Worm (Caenorhabditis elegans): ENCODE measurements around the gene spch-1.

The spch-1 gene

DNA sequence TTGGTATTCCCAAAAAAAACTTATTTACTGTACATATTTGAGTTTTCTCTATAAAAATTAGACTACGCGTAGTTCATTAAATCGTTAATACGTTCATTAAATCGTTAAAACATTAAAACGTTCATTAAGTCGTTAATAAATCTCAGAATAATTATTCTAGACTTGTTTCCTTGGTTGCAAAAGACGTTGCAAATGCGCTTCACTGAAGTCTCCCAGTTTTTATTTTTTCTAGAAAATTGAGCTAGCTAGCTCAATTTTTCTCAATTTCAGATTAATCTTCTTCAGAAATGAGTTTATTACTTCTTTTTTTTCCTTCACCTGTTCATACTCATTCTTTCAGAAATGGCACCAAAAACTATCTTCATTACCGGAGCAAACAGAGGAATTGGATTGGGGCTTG is 33.6 kb upstream of the spch-1 start:
- no peak for TF ChIP-seq ceh-13 (GFP tag; optimal IDR thresholded peaks at IDR 0.05)
- TF ChIP-seq flt-1 (GFP tag; IDR thresholded peaks at IDR 0.05): no peak

DNA sequence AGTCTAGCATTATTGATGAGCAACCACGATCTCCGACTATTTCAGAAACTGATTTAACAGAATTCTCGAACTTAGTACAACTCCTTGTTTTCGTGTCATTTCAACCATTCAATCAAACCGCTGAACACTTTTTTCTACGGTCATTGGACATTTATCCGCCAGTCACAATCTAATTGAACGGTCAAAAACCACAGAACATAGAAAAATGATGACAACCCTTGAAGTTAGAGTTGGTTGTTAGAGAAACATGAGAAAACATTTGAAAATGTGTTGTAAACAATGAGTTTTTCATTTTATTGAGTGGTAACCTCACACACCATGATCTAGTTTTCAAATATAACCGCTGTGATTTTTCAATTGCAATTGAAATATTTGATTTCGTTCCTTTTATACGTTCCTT is 33.1 kb upstream of the spch-1 start:
- TF ChIP-seq scrt-1 (GFP tag; IDR thresholded peaks at IDR 0.05) (no peak), B0310.2 (tag; optimal IDR thresholded peaks at IDR 0.05) (no peak), sea-1 (GFP tag; conservative IDR thresholded peaks at IDR 0.05) (no peak), ets-7 (tag; optimal IDR thresholded peaks at IDR 0.05) (no peak), aly-1 (tag; optimal IDR thresholded peaks at IDR 0.05) (no peak), tbx-37 (GFP tag; conservative IDR thresholded peaks at IDR 0.05) (no peak), F13C5.2 (tag; optimal IDR thresholded peaks at IDR 0.05) (no peak), flt-1 (GFP tag; IDR thresholded peaks at IDR 0.05) (no peak)

DNA sequence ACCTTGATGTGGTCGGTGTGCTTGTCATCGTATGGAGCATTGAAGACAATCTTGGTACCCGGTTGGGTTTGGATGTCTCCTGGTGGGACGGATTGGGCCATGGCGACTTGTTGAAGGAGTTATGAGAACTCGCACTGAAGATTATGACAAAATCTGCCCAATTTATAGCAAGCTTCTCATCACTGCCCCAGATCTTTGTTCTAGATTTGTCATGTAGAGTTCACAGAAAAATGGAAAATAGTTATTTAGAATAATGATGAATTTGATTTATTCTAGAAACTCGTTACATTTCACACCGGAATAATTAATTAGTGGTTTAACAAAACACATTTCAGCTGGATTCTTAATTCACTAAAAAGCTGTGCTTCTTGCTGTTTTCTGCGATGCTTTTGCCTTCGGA is 32.3 kb upstream of the spch-1 start, which contains the start of gene msp-38:
Gene msp-38 (minus strand): TSS at position 101 of the 400 bp plus-strand sequence.
- TF ChIP-seq F13C5.2 (tag; optimal IDR thresholded peaks at IDR 0.05) (no peak), ceh-36 (tag; optimal IDR thresholded peaks at IDR 0.05) (no peak), tbx-11 (GFP tag; IDR thresholded peaks at IDR 0.05) (no peak), hmg-4 (GFP tag; optimal IDR thresholded peaks at IDR 0.05) (no peak), hnd-1 (tag; optimal IDR thresholded peaks at IDR 0.05) (no peak)

DNA sequence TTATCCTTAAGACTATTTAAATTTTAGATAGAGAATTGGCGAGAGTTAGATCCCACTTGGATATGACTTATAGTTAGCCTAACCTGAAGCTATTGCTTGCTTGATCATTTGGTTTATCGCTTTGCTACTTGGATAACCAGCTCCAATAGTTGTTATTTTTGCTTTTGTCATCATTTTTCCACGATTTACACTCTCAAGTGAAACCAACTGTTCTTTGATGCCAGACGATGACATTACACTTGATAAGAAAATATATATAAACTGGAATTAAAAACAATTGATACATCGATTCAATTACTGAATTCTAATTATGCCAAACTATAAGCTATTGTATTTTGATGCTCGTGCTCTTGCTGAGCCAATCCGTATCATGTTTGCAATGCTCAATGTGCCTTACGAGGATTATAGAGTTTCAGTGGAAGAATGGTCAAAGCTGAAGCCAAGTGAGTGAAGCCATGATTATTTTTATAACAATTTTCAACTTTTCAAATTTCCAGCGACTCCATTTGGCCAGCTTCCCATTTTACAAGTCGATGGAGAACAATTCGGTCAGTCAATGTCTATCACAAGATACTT is 30.7 kb upstream of the spch-1 start, which contains the start of the genes gst-2, gst-4 and dhs-12:
Gene gst-2 (minus strand): TSS at position 132 of the 576 bp plus-strand sequence.
Gene gst-4 (plus strand): TSS at position 296 of the 576 bp plus-strand sequence.
Gene dhs-12 (plus strand): TSS at position 526 of the 576 bp plus-strand sequence.
- TF ChIP-seq hmg-4 (GFP tag; optimal IDR thresholded peaks at IDR 0.05): no peak
- no peak for TF ChIP-seq ets-7 (tag; optimal IDR thresholded peaks at IDR 0.05)
- TF ChIP-seq scrt-1 (GFP tag; IDR thresholded peaks at IDR 0.05): no peak
- TF ChIP-seq pes-1 (GFP tag; IDR thresholded peaks at IDR 0.05): no peak
- no peak for TF ChIP-seq hmbx-1 (tag; optimal IDR thresholded peaks at IDR 0.05)
- no peak for TF ChIP-seq hnd-1 (tag; optimal IDR thresholded peaks at IDR 0.05)
- no peak for TF ChIP-seq aly-1 (tag; optimal IDR thresholded peaks at IDR 0.05)
- no peak for TF ChIP-seq B0310.2 (tag; optimal IDR thresholded peaks at IDR 0.05)
- no peak for TF ChIP-seq tbx-11 (GFP tag; IDR thresholded peaks at IDR 0.05)
- no peak for TF ChIP-seq ama-1 (optimal IDR thresholded peaks at IDR 0.05)
- TF ChIP-seq ceh-13 (GFP tag; optimal IDR thresholded peaks at IDR 0.05): no peak
- no peak for TF ChIP-seq tbx-37 (GFP tag; conservative IDR thresholded peaks at IDR 0.05)
- TF ChIP-seq ceh-36 (tag; optimal IDR thresholded peaks at IDR 0.05): no peak

DNA sequence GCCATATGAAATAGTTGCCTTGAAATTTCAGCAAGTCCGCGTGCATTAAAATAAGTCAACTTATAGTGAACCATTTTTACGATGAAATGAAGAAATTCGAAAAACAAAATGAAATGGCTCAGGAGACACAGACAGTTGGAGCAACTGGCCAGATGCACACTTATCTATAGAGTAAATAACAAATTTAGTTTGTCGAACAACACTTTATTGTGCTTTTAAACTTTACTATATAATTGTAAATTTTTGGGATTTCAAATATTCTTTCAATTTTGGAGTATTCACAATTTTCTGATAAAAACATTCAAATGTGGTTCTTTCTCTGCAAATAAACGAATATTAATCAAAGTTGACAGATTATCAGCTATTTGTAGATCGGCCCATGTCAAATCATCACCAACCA is 28.8 kb upstream of the spch-1 start, which contains the start of gene gst-3:
Gene gst-3 (minus strand): TSS at position 101 of the 400 bp plus-strand sequence.
- no peak for TF ChIP-seq hmg-4 (GFP tag; optimal IDR thresholded peaks at IDR 0.05)
- no peak for TF ChIP-seq hmbx-1 (tag; optimal IDR thresholded peaks at IDR 0.05)
- TF ChIP-seq aly-1 (tag; optimal IDR thresholded peaks at IDR 0.05): no peak
- no peak for TF ChIP-seq pes-1 (GFP tag; IDR thresholded peaks at IDR 0.05)
- TF ChIP-seq tbx-37 (GFP tag; conservative IDR thresholded peaks at IDR 0.05): no peak
- no peak for TF ChIP-seq ceh-13 (GFP tag; optimal IDR thresholded peaks at IDR 0.05)
- no peak for TF ChIP-seq tra-4 (tag; optimal IDR thresholded peaks at IDR 0.05)
- no peak for TF ChIP-seq ceh-36 (tag; optimal IDR thresholded peaks at IDR 0.05)
- TF ChIP-seq ets-7 (tag; optimal IDR thresholded peaks at IDR 0.05): no peak
- no peak for TF ChIP-seq tbx-11 (GFP tag; IDR thresholded peaks at IDR 0.05)
- no peak for TF ChIP-seq ama-1 (optimal IDR thresholded peaks at IDR 0.05)
- TF ChIP-seq hnd-1 (tag; optimal IDR thresholded peaks at IDR 0.05): no peak
- no peak for TF ChIP-seq F13C5.2 (tag; optimal IDR thresholded peaks at IDR 0.05)
- TF ChIP-seq B0310.2 (tag; optimal IDR thresholded peaks at IDR 0.05): no peak
- no peak for TF ChIP-seq scrt-1 (GFP tag; IDR thresholded peaks at IDR 0.05)
- no peak for TF ChIP-seq flt-1 (GFP tag; IDR thresholded peaks at IDR 0.05)
- no peak for TF ChIP-seq sea-1 (GFP tag; conservative IDR thresholded peaks at IDR 0.05)

DNA sequence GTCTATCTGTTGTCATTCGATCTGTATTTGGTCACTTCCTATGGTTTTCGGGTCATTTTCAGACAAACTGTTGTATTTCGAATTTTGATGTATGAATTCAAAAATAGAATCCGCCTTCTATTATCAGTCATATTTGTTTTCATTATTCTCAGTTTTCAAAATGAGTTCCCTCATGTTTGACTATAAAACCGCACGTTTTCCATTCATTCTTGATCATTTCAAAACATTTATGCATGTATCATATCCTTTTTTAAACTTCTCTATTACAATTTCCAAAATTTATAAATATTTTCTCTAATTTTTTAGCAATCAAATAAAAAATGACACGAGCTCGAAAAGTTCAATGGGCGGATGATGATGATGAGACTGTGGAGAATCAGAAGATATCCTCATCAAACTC is 26.5 kb upstream of the spch-1 start, which contains the start of gene K08F4.12:
Gene K08F4.12 (plus strand): TSS at position 301 of the 400 bp plus-strand sequence.
- no peak for TF ChIP-seq scrt-1 (GFP tag; IDR thresholded peaks at IDR 0.05)
- TF ChIP-seq ceh-36 (tag; optimal IDR thresholded peaks at IDR 0.05): no peak
- no peak for TF ChIP-seq ama-1 (optimal IDR thresholded peaks at IDR 0.05)
- no peak for TF ChIP-seq tbx-11 (GFP tag; IDR thresholded peaks at IDR 0.05)
- no peak for TF ChIP-seq flt-1 (GFP tag; IDR thresholded peaks at IDR 0.05)
- no peak for TF ChIP-seq tra-4 (tag; optimal IDR thresholded peaks at IDR 0.05)
- TF ChIP-seq B0310.2 (tag; optimal IDR thresholded peaks at IDR 0.05): no peak

DNA sequence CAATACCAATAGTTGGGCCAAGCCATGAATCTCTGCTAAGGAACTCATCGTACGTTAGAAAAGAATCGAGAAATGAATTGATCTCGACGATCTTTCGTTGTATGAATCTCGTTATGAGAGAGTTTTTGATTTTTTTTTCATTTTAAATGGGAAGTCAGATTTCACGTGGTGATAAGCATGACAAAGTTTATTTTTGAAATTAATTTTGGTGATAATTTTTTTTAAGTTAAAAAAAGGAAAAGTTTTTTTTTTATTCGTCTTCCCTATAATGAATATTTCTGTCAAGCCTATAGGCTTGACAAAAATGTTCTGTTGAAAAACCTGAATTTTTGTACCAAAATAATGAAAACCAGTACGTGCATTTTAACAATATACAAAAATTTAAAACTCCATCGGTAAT is 24.5 kb upstream of the spch-1 start, which contains the start of gene K08F4.5:
Gene K08F4.5 (minus strand): TSS at position 101 of the 400 bp plus-strand sequence.
- no peak for TF ChIP-seq ama-1 (optimal IDR thresholded peaks at IDR 0.05)
- no peak for TF ChIP-seq hmbx-1 (tag; optimal IDR thresholded peaks at IDR 0.05)
- TF ChIP-seq pes-1 (GFP tag; IDR thresholded peaks at IDR 0.05): no peak
- no peak for TF ChIP-seq hnd-1 (tag; optimal IDR thresholded peaks at IDR 0.05)
- no peak for TF ChIP-seq ceh-13 (GFP tag; optimal IDR thresholded peaks at IDR 0.05)
- TF ChIP-seq ets-7 (tag; optimal IDR thresholded peaks at IDR 0.05): no peak
- TF ChIP-seq tbx-37 (GFP tag; conservative IDR thresholded peaks at IDR 0.05): no peak
- no peak for TF ChIP-seq aly-1 (tag; optimal IDR thresholded peaks at IDR 0.05)
- no peak for TF ChIP-seq tra-4 (tag; optimal IDR thresholded peaks at IDR 0.05)
- no peak for TF ChIP-seq scrt-1 (GFP tag; IDR thresholded peaks at IDR 0.05)
- no peak for TF ChIP-seq B0310.2 (tag; optimal IDR thresholded peaks at IDR 0.05)
- TF ChIP-seq F13C5.2 (tag; optimal IDR thresholded peaks at IDR 0.05): no peak
- TF ChIP-seq tbx-11 (GFP tag; IDR thresholded peaks at IDR 0.05): no peak
- TF ChIP-seq flt-1 (GFP tag; IDR thresholded peaks at IDR 0.05): no peak
- TF ChIP-seq hmg-4 (GFP tag; optimal IDR thresholded peaks at IDR 0.05): no peak
- no peak for TF ChIP-seq sea-1 (GFP tag; conservative IDR thresholded peaks at IDR 0.05)
- no peak for TF ChIP-seq ceh-36 (tag; optimal IDR thresholded peaks at IDR 0.05)

DNA sequence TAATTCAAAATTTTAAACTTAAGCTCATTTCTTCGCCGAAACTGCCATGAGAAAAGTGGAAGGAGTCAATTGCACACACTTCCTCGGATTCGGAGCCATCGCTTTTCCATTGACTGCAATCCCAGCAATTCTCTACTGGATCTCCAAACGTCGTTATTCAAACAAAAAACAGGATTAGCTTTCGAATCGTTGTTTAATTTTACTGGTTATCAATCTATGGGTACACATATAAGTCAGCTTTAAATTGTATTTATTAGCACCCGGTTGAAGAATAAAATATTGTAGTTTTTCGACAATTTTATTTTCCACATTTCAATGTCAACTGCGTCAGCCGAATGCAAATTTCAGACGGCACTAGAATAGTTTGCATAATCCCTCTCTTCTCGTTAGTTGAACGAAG is 18.6 kb upstream of the spch-1 start, which contains the start of gene glt-3:
Gene glt-3 (plus strand): TSS at position 301 of the 400 bp plus-strand sequence.
- TF ChIP-seq hmg-4 (GFP tag; optimal IDR thresholded peaks at IDR 0.05) (no peak), sea-1 (GFP tag; conservative IDR thresholded peaks at IDR 0.05) (no peak), tra-4 (tag; optimal IDR thresholded peaks at IDR 0.05) (no peak), aly-1 (tag; optimal IDR thresholded peaks at IDR 0.05) (no peak), scrt-1 (GFP tag; IDR thresholded peaks at IDR 0.05) (no peak), hnd-1 (tag; optimal IDR thresholded peaks at IDR 0.05) (no peak), ets-7 (tag; optimal IDR thresholded peaks at IDR 0.05) (no peak), tbx-37 (GFP tag; conservative IDR thresholded peaks at IDR 0.05) (no peak), ceh-36 (tag; optimal IDR thresholded peaks at IDR 0.05) (no peak), ama-1 (optimal IDR thresholded peaks at IDR 0.05) (no peak), ceh-13 (GFP tag; optimal IDR thresholded peaks at IDR 0.05) (no peak), F13C5.2 (tag; optimal IDR thresholded peaks at IDR 0.05) (no peak), pes-1 (GFP tag; IDR thresholded peaks at IDR 0.05) (no peak), tbx-11 (GFP tag; IDR thresholded peaks at IDR 0.05) (no peak), hmbx-1 (tag; optimal IDR thresholded peaks at IDR 0.05) (no peak), flt-1 (GFP tag; IDR thresholded peaks at IDR 0.05) (no peak), B0310.2 (tag; optimal IDR thresholded peaks at IDR 0.05) (no peak)
